Worm (Caenorhabditis elegans): ENCODE data around the gene R05D3.9.

ce11 chrIII:8355462-8355815, 13.1 kb downstream of the R05D3.9 start:
- TF ChIP-seq fos-1 (tag; optimal IDR thresholded peaks at IDR 0.05) (no peak), crh-2 (tag; optimal IDR thresholded peaks at IDR 0.05) (no peak), nhr-77 (tag; optimal IDR thresholded peaks at IDR 0.05) (no peak)
